Fruit fly (Drosophila melanogaster): ENCODE data around the gene CG7465.

- TF ChIP-seq Dll (optimal IDR thresholded peaks at IDR 0.05), result no peak
- no peak for TF ChIP-seq CG8478 (optimal IDR thresholded peaks at IDR 0.05)
These were observed 2.4 kb downstream of the CG7465 start, which contains the start of gene CG11350 for dm6 chr3L:4482509-4482908.
